Worm (Caenorhabditis elegans): ENCODE measurements around the gene tpk-1.
A peak's percentile ranks its signal among the peaks of the same experiment; 100 is the strongest.

Gene tpk-1

ce11 chrIII:8922061-8922460 lies 10.1 kb downstream of the tpk-1 start:
- TF ChIP-seq lsy-2 (tag; optimal IDR thresholded peaks at IDR 0.05) (peak; percentile 4), hlh-1 (tag; optimal IDR thresholded peaks at IDR 0.05) (peak; percentile 13), sptf-1 (tag; optimal IDR thresholded peaks at IDR 0.05) (no peak), ces-1 (GFP tag; optimal IDR thresholded peaks at IDR 0.05) (no peak), nhr-28 (tag; optimal IDR thresholded peaks at IDR 0.05) (no peak), unc-120 (tag; optimal IDR thresholded peaks at IDR 0.05; ENCODE audit: poor library complexity, severe bottlenecking) (no peak), nhr-237 (tag; optimal IDR thresholded peaks at IDR 0.05) (peak; percentile 39), snpc-4 (tag; optimal IDR thresholded peaks at IDR 0.05) (no peak), unc-62 (GFP tag; optimal IDR thresholded peaks at IDR 0.05) (peak; percentile 60), elt-3 (tag; optimal IDR thresholded peaks at IDR 0.05) (no peak), nhr-2 (tag; optimal IDR thresholded peaks at IDR 0.05) (no peak)

ce11 chrIII:8923240-8923734 lies 11.3 kb downstream of the tpk-1 start, which contains the start of gene glb-1:
Gene glb-1, minus strand, starts transcription at chrIII:8923290.
- TF ChIP-seq sem-2 (GFP tag; optimal IDR thresholded peaks at IDR 0.05) (no peak), unc-62 (GFP tag; optimal IDR thresholded peaks at IDR 0.05) (no peak), unc-39 (tag; optimal IDR thresholded peaks at IDR 0.05) (no peak), nhr-28 (tag; optimal IDR thresholded peaks at IDR 0.05) (no peak), unc-120 (tag; optimal IDR thresholded peaks at IDR 0.05; ENCODE audit: poor library complexity, severe bottlenecking) (no peak), nhr-237 (tag; optimal IDR thresholded peaks at IDR 0.05) (no peak), pha-4 (tag; optimal IDR thresholded peaks at IDR 0.05) (no peak), lin-13 (tag; optimal IDR thresholded peaks at IDR 0.05) (no peak), ceh-43 (GFP tag; optimal IDR thresholded peaks at IDR 0.05) (no peak), mab-5 (tag; optimal IDR thresholded peaks at IDR 0.05) (no peak)

ce11 chrIII:8923937-8924336 lies 12.0 kb downstream of the tpk-1 start, which contains the start of gene ZK637.12:
Gene ZK637.12, plus strand, starts transcription at chrIII:8924237.
- TF ChIP-seq cnd-1 (tag; optimal IDR thresholded peaks at IDR 0.05) (no peak), nhr-76 (tag; optimal IDR thresholded peaks at IDR 0.05) (no peak), mab-5 (tag; optimal IDR thresholded peaks at IDR 0.05) (no peak), drap-1 (GFP tag; optimal IDR thresholded peaks at IDR 0.05) (no peak), nhr-237 (tag; optimal IDR thresholded peaks at IDR 0.05) (no peak), sem-2 (GFP tag; optimal IDR thresholded peaks at IDR 0.05) (no peak), ceh-39 (tag; optimal IDR thresholded peaks at IDR 0.05) (no peak), M03D4.4 (tag; optimal IDR thresholded peaks at IDR 0.05) (no peak), sptf-1 (tag; optimal IDR thresholded peaks at IDR 0.05) (no peak), pha-4 (tag; optimal IDR thresholded peaks at IDR 0.05) (no peak), mep-1 (tag; optimal IDR thresholded peaks at IDR 0.05) (no peak)

- TF ChIP-seq blmp-1 (tag; optimal IDR thresholded peaks at IDR 0.05) = no peak
These were observed 13.6 kb downstream of the tpk-1 start for ce11 chrIII:8925539-8925938.

ce11 chrIII:8926512-8926911 lies 14.6 kb downstream of the tpk-1 start:
- TF ChIP-seq ztf-11 (tag; optimal IDR thresholded peaks at IDR 0.05) = no peak
- peak; percentile 50 for TF ChIP-seq mab-5 (tag; optimal IDR thresholded peaks at IDR 0.05)

ce11 chrIII:8929723-8930122 lies 17.8 kb downstream of the tpk-1 start, which contains the start of gene arrd-15:
Gene arrd-15, plus strand, starts transcription at chrIII:8930023.
- TF ChIP-seq cnd-1 (tag; optimal IDR thresholded peaks at IDR 0.05) (no peak), drap-1 (GFP tag; optimal IDR thresholded peaks at IDR 0.05) (no peak), lin-13 (tag; optimal IDR thresholded peaks at IDR 0.05) (no peak), mep-1 (tag; optimal IDR thresholded peaks at IDR 0.05) (no peak), hlh-1 (tag; optimal IDR thresholded peaks at IDR 0.05) (no peak), unc-120 (tag; optimal IDR thresholded peaks at IDR 0.05; ENCODE audit: poor library complexity, severe bottlenecking) (no peak), blmp-1 (tag; optimal IDR thresholded peaks at IDR 0.05) (no peak), nhr-237 (tag; optimal IDR thresholded peaks at IDR 0.05) (no peak), bed-3 (GFP tag; optimal IDR thresholded peaks at IDR 0.05) (no peak), ztf-11 (tag; optimal IDR thresholded peaks at IDR 0.05) (no peak), sem-2 (GFP tag; optimal IDR thresholded peaks at IDR 0.05) (no peak), mls-2 (tag; optimal IDR thresholded peaks at IDR 0.05) (no peak)

- no peak for TF ChIP-seq elt-1 (tag; optimal IDR thresholded peaks at IDR 0.05; ENCODE audit: borderline replicate concordance, insufficient read depth)
- TF ChIP-seq sem-2 (GFP tag; optimal IDR thresholded peaks at IDR 0.05) = no peak
- TF ChIP-seq sptf-1 (tag; optimal IDR thresholded peaks at IDR 0.05) = no peak
- TF ChIP-seq ztf-11 (tag; optimal IDR thresholded peaks at IDR 0.05) = no peak
- TF ChIP-seq lin-13 (tag; optimal IDR thresholded peaks at IDR 0.05) = no peak
- TF ChIP-seq tbx-8 (GFP tag; optimal IDR thresholded peaks at IDR 0.05) = no peak
- no peak for TF ChIP-seq bed-3 (GFP tag; optimal IDR thresholded peaks at IDR 0.05)
These were observed 21.8 kb downstream of the tpk-1 start for ce11 chrIII:8933696-8934095.

Measured in whole organism, mixed stage, embryonic.